Fruit fly (Drosophila melanogaster): ENCODE results near the gene CG12560.

The CG12560 gene

dm6 chr2L:7998080-7998457, 11.2 kb downstream of the CG12560 start, which contains the start of gene CG7227:
TSS of gene CG7227 (minus strand) at chr2L:7998151.
- TF ChIP-seq ey (GFP tag; optimal IDR thresholded peaks at IDR 0.05), result no peak
- TF ChIP-seq foxo (GFP tag; optimal IDR thresholded peaks at IDR 0.05), result no peak
- TF ChIP-seq rgr (GFP tag; optimal IDR thresholded peaks at IDR 0.05), result no peak
- no peak for TF ChIP-seq OdsH (GFP tag; optimal IDR thresholded peaks at IDR 0.05)
- no peak for TF ChIP-seq pan (optimal IDR thresholded peaks at IDR 0.05)
- TF ChIP-seq dsf (GFP tag; optimal IDR thresholded peaks at IDR 0.05; ENCODE audit: borderline replicate concordance), result no peak
- TF ChIP-seq Vsx2 (GFP tag; optimal IDR thresholded peaks at IDR 0.05; ENCODE audit: partially characterized antibody), result no peak
- no peak for TF ChIP-seq CrebA (GFP tag; optimal IDR thresholded peaks at IDR 0.05; ENCODE audit: borderline replicate concordance)
- no peak for TF ChIP-seq CG32264 (GFP tag; optimal IDR thresholded peaks at IDR 0.05)
- no peak for TF ChIP-seq HLH106 (tag; optimal IDR thresholded peaks at IDR 0.05)
- TF ChIP-seq lola (GFP tag; optimal IDR thresholded peaks at IDR 0.05), result no peak
- no peak for TF ChIP-seq GATAd (GFP tag; optimal IDR thresholded peaks at IDR 0.05)

dm6 chr2L:7997290-7998079, 11.8 kb downstream of the CG12560 start:
- TF ChIP-seq OdsH (GFP tag; optimal IDR thresholded peaks at IDR 0.05) (no peak), tai (GFP tag; optimal IDR thresholded peaks at IDR 0.05) (no peak), Sp1 (GFP tag; optimal IDR thresholded peaks at IDR 0.05) (no peak), fru (GFP tag; optimal IDR thresholded peaks at IDR 0.05) (no peak), psq (GFP tag; optimal IDR thresholded peaks at IDR 0.05) (no peak), Mio (GFP tag; optimal IDR thresholded peaks at IDR 0.05) (no peak), Vsx2 (GFP tag; optimal IDR thresholded peaks at IDR 0.05; ENCODE audit: partially characterized antibody) (no peak), dmrt93B (GFP tag; optimal IDR thresholded peaks at IDR 0.05) (no peak), pan (optimal IDR thresholded peaks at IDR 0.05) (no peak), br (GFP tag; optimal IDR thresholded peaks at IDR 0.05) (no peak), CG32264 (GFP tag; optimal IDR thresholded peaks at IDR 0.05) (no peak), ey (GFP tag; optimal IDR thresholded peaks at IDR 0.05) (no peak), h (GFP tag; optimal IDR thresholded peaks at IDR 0.05) (no peak), jim (GFP tag; optimal IDR thresholded peaks at IDR 0.05) (no peak), Myc (optimal IDR thresholded peaks at IDR 0.05) (no peak), Rel (GFP tag; optimal IDR thresholded peaks at IDR 0.05) (no peak), Rel (tag; optimal IDR thresholded peaks at IDR 0.05) (no peak)

dm6 chr2L:7993984-7994854, 15.1 kb downstream of the CG12560 start, which contains the start of gene pes:
TSS of gene pes (minus strand) at chr2L:7994184.
- no peak for TF ChIP-seq Dif (GFP tag; optimal IDR thresholded peaks at IDR 0.05; ENCODE audit: partially characterized antibody)
- TF ChIP-seq foxo (GFP tag; optimal IDR thresholded peaks at IDR 0.05), result peak; percentile 33 to 98
- TF ChIP-seq CrebA (GFP tag; optimal IDR thresholded peaks at IDR 0.05; ENCODE audit: borderline replicate concordance), result peak; percentile 88
- TF ChIP-seq Hnf4 (GFP tag; optimal IDR thresholded peaks at IDR 0.05), result peak; percentile 43
- peak; percentile 69 for TF ChIP-seq CG32264 (GFP tag; optimal IDR thresholded peaks at IDR 0.05)
- peak; percentile 49 for TF ChIP-seq Vsx2 (GFP tag; optimal IDR thresholded peaks at IDR 0.05; ENCODE audit: partially characterized antibody)
- TF ChIP-seq psq (GFP tag; optimal IDR thresholded peaks at IDR 0.05), result peak; percentile 84
- peak; percentile 41 for TF ChIP-seq ey (GFP tag; optimal IDR thresholded peaks at IDR 0.05)
- no peak for TF ChIP-seq Mio (GFP tag; optimal IDR thresholded peaks at IDR 0.05)
- TF ChIP-seq tai (GFP tag; optimal IDR thresholded peaks at IDR 0.05), result no peak
- TF ChIP-seq brk (GFP tag; optimal IDR thresholded peaks at IDR 0.05), result peak; percentile 72
- TF ChIP-seq Dfd (GFP tag; optimal IDR thresholded peaks at IDR 0.05), result no peak
- TF ChIP-seq Sp1 (GFP tag; optimal IDR thresholded peaks at IDR 0.05), result peak; percentile 16
- peak; percentile 83 for TF ChIP-seq Hr83 (GFP tag; optimal IDR thresholded peaks at IDR 0.05; ENCODE audit: poor library complexity, severe bottlenecking)
- TF ChIP-seq Rel (GFP tag; optimal IDR thresholded peaks at IDR 0.05), result peak; percentile 82
- TF ChIP-seq Rel (tag; optimal IDR thresholded peaks at IDR 0.05), result peak; percentile 45
- no peak for TF ChIP-seq Hr78 (GFP tag; optimal IDR thresholded peaks at IDR 0.05)
- TF ChIP-seq lola (GFP tag; optimal IDR thresholded peaks at IDR 0.05), result no peak
- TF ChIP-seq Jra (GFP tag; optimal IDR thresholded peaks at IDR 0.05), result peak; percentile 8
- TF ChIP-seq dmrt93B (GFP tag; optimal IDR thresholded peaks at IDR 0.05), result peak; percentile 93
- TF ChIP-seq Myc (optimal IDR thresholded peaks at IDR 0.05), result peak; percentile 43
- TF ChIP-seq OdsH (GFP tag; optimal IDR thresholded peaks at IDR 0.05), result peak; percentile 48
- TF ChIP-seq GATAd (GFP tag; optimal IDR thresholded peaks at IDR 0.05), result no peak
- TF ChIP-seq dl (GFP tag; optimal IDR thresholded peaks at IDR 0.05; ENCODE audit: insufficient read depth in 1 of 2, partially characterized antibody in 2 of 2), result peak; percentile 8 to 27
- peak; percentile 93 for TF ChIP-seq sage (GFP tag; optimal IDR thresholded peaks at IDR 0.05)
- no peak for TF ChIP-seq usp (GFP tag; optimal IDR thresholded peaks at IDR 0.05)
- TF ChIP-seq Abd-B (GFP tag; optimal IDR thresholded peaks at IDR 0.05), result no peak
- TF ChIP-seq fru (GFP tag; optimal IDR thresholded peaks at IDR 0.05), result peak; percentile 97
- peak; percentile 35 for TF ChIP-seq br (GFP tag; optimal IDR thresholded peaks at IDR 0.05)
- TF ChIP-seq woc (GFP tag; optimal IDR thresholded peaks at IDR 0.05), result peak; percentile 99
- no peak for TF ChIP-seq dsf (GFP tag; optimal IDR thresholded peaks at IDR 0.05; ENCODE audit: borderline replicate concordance)
- TF ChIP-seq rgr (GFP tag; optimal IDR thresholded peaks at IDR 0.05), result peak; percentile 93
- TF ChIP-seq h (GFP tag; optimal IDR thresholded peaks at IDR 0.05), result peak; percentile 98
- peak; percentile 33 for TF ChIP-seq jim (GFP tag; optimal IDR thresholded peaks at IDR 0.05)
- TF ChIP-seq N (GFP tag; optimal IDR thresholded peaks at IDR 0.05), result no peak
- peak; percentile 85 for TF ChIP-seq HLH106 (tag; optimal IDR thresholded peaks at IDR 0.05)
- TF ChIP-seq pan (optimal IDR thresholded peaks at IDR 0.05), result no peak
- TF ChIP-seq CG9705 (GFP tag; optimal IDR thresholded peaks at IDR 0.05), result peak; percentile 92
